Worm (Caenorhabditis elegans): ENCODE data around the gene Y17G9B.11.

Gene Y17G9B.11

ce11 chrIV:4749728-4750278 lies 6.6 kb upstream of the Y17G9B.11 start, which contains the start of the genes rpl-20 and Y17G9B.5 (continued):
- TF ChIP-seq mab-9 (GFP tag; IDR thresholded peaks at IDR 0.05) (peak; percentile 99), Y116A8C.19 (tag; optimal IDR thresholded peaks at IDR 0.05; ENCODE audit: borderline replicate concordance) (peak; percentile 81), nhr-77 (tag; optimal IDR thresholded peaks at IDR 0.05) (peak; percentile 100), unc-86 (tag; optimal IDR thresholded peaks at IDR 0.05) (peak; percentile 100), egl-27 (tag; optimal IDR thresholded peaks at IDR 0.05) (peak; percentile 93 to 98), mdl-1 (tag; optimal IDR thresholded peaks at IDR 0.05) (peak in 1 of 2 experiments; percentile 98), nhr-85 (tag) (peak; percentile 100), nhr-12 (tag; optimal IDR thresholded peaks at IDR 0.05) (peak; percentile 78), aha-1 (tag; optimal IDR thresholded peaks at IDR 0.05) (peak; percentile 98), hpl-2 (GFP tag; optimal IDR thresholded peaks at IDR 0.05) (peak; percentile 97), elt-3 (tag; optimal IDR thresholded peaks at IDR 0.05) (peak; percentile 85 to 100 (median 100)), zip-4 (GFP tag; optimal IDR thresholded peaks at IDR 0.05) (peak; percentile 98), sox-4 (tag; optimal IDR thresholded peaks at IDR 0.05) (peak; percentile 98), aly-2 (tag; optimal IDR thresholded peaks at IDR 0.05) (peak; percentile 100), skn-1 (tag; optimal IDR thresholded peaks at IDR 0.05) (peak; percentile 99)

ce11 chrIV:4751814-4752213 lies 4.6 kb upstream of the Y17G9B.11 start, which contains the start of gene Y17G9B.4:
Y17G9B.4 (plus strand) TSS chrIV:4752119.
- no peak for TF ChIP-seq zip-4 (GFP tag; optimal IDR thresholded peaks at IDR 0.05)
- no peak for TF ChIP-seq ztf-4 (tag; optimal IDR thresholded peaks at IDR 0.05)
- TF ChIP-seq egl-13 (tag; optimal IDR thresholded peaks at IDR 0.05): no peak
- no peak for TF ChIP-seq pag-3 (tag; optimal IDR thresholded peaks at IDR 0.05; ENCODE audit: borderline replicate concordance, insufficient read depth)
- no peak for TF ChIP-seq rnt-1 (tag; optimal IDR thresholded peaks at IDR 0.05)
- no peak for TF ChIP-seq hlh-4 (tag; optimal IDR thresholded peaks at IDR 0.05)
- no peak for TF ChIP-seq blmp-1 (tag; optimal IDR thresholded peaks at IDR 0.05)
- TF ChIP-seq tlp-1 (tag; optimal IDR thresholded peaks at IDR 0.05): no peak
- TF ChIP-seq dpl-1 (GFP tag; optimal IDR thresholded peaks at IDR 0.05): no peak
- TF ChIP-seq ceh-8 (GFP tag; optimal IDR thresholded peaks at IDR 0.05): no peak
- TF ChIP-seq efl-1 (optimal IDR thresholded peaks at IDR 0.05): no peak
- TF ChIP-seq efl-1 (GFP tag; optimal IDR thresholded peaks at IDR 0.05 in 1 of 2): no peak
- no peak for TF ChIP-seq C34B4.2 (tag; optimal IDR thresholded peaks at IDR 0.05)
- no peak for TF ChIP-seq grh-1 (GFP tag; IDR thresholded peaks at IDR 0.05)

- TF ChIP-seq lsy-2 (tag; optimal IDR thresholded peaks at IDR 0.05): peak; percentile 10 to 33
- no peak for TF ChIP-seq fkh-4 (tag; optimal IDR thresholded peaks at IDR 0.05; ENCODE audit: borderline replicate concordance)
Observed at ce11 chrIV:4758659-4759058, 2.3 kb downstream of the Y17G9B.11 start, which contains the start of gene Y17G9B.8. Y17G9B.8 (minus strand) TSS chrIV:4758840.

- no peak for TF ChIP-seq efl-1 (optimal IDR thresholded peaks at IDR 0.05)
- peak in 1 of 2 experiments; percentile 23 for TF ChIP-seq efl-1 (GFP tag; optimal IDR thresholded peaks at IDR 0.05 in 1 of 2)
- no peak for TF ChIP-seq egl-27 (tag; optimal IDR thresholded peaks at IDR 0.05)
Observed at ce11 chrIV:4760378-4761084, 4.1 kb downstream of the Y17G9B.11 start, which contains the start of the genes memi-1 and cyp-31A3. memi-1 (minus strand) TSS chrIV:4760428. cyp-31A3 (plus strand) TSS chrIV:4761049.

- TF ChIP-seq lin-35 (GFP tag; optimal IDR thresholded peaks at IDR 0.05) (peak in 1 of 2 experiments; percentile 22), efl-1 (optimal IDR thresholded peaks at IDR 0.05) (peak; percentile 11 to 13), efl-1 (GFP tag; optimal IDR thresholded peaks at IDR 0.05 in 1 of 2) (peak in 1 of 2 experiments; percentile 49), lsy-2 (tag; optimal IDR thresholded peaks at IDR 0.05) (peak; percentile 29 to 53)
Observed at ce11 chrIV:4762990-4763545, 6.7 kb downstream of the Y17G9B.11 start.

Data from whole organism, L1 larva.